Fruit fly (Drosophila melanogaster): ENCODE results near the gene PGRP-LB.

PGRP-LB gene

dm6 chr3R:11435537-11436234, 24.7 kb downstream of the PGRP-LB start, which contains the start of the genes Exd2 and CG5281 (continued):
- TF ChIP-seq CG8290 (GFP tag; optimal IDR thresholded peaks at IDR 0.05) (no peak), CG8290 (tag; optimal IDR thresholded peaks at IDR 0.05) (peak in 1 of 2 experiments; percentile 20), Abd-B (GFP tag; optimal IDR thresholded peaks at IDR 0.05) (peak; percentile 53), schlank (tag; optimal IDR thresholded peaks at IDR 0.05) (no peak), CG16815 (GFP tag; optimal IDR thresholded peaks at IDR 0.05) (no peak), CG12942 (GFP tag; optimal IDR thresholded peaks at IDR 0.05) (peak; percentile 20), CG9727 (GFP tag; optimal IDR thresholded peaks at IDR 0.05) (peak; percentile 49), vfl (GFP tag; optimal IDR thresholded peaks at IDR 0.05) (peak; percentile 41), CG11247 (GFP tag; IDR thresholded peaks at IDR 0.05) (no peak), seq (GFP tag; IDR thresholded peaks at IDR 0.05) (no peak), CG4730 (GFP tag; IDR thresholded peaks at IDR 0.05) (no peak), CG4404 (GFP tag; IDR thresholded peaks at IDR 0.05) (no peak), HmgD (GFP tag; optimal IDR thresholded peaks at IDR 0.05) (no peak), CG1792 (GFP tag; optimal IDR thresholded peaks at IDR 0.05) (no peak), Camta (GFP tag; optimal IDR thresholded peaks at IDR 0.05) (peak; percentile 39), pita (GFP tag; optimal IDR thresholded peaks at IDR 0.05) (no peak), cg (GFP tag; optimal IDR thresholded peaks at IDR 0.05) (no peak), Dad (GFP tag; optimal IDR thresholded peaks at IDR 0.05) (peak; percentile 47), psq (GFP tag; optimal IDR thresholded peaks at IDR 0.05) (no peak), Usf (GFP tag; optimal IDR thresholded peaks at IDR 0.05) (no peak), Dip2 (GFP tag; IDR thresholded peaks at IDR 0.05) (no peak), Sox102F (GFP tag; optimal IDR thresholded peaks at IDR 0.05) (peak; percentile 70), CG16863 (GFP tag; optimal IDR thresholded peaks at IDR 0.05) (peak; percentile 53), CG12155 (GFP tag; optimal IDR thresholded peaks at IDR 0.05) (peak; percentile 55), amos (GFP tag; IDR thresholded peaks at IDR 0.05; ENCODE audit: partially characterized antibody) (peak; percentile 34; the same call in 1 of the 2 replicates), H15 (GFP tag; IDR thresholded peaks at IDR 0.05) (no peak), Mad (GFP tag; optimal IDR thresholded peaks at IDR 0.05) (peak; percentile 7), CG11723 (GFP tag; optimal IDR thresholded peaks at IDR 0.05) (no peak), Sox100B (GFP tag; optimal IDR thresholded peaks at IDR 0.05) (no peak), CTCF (GFP tag; optimal IDR thresholded peaks at IDR 0.05) (peak; percentile 13), Scr (GFP tag; IDR thresholded peaks at IDR 0.05; ENCODE audit: partially characterized antibody) (peak; percentile 48; the same call in 1 of the 2 replicates), Sry-δ (GFP tag; optimal IDR thresholded peaks at IDR 0.05) (peak; percentile 65), CG6791 (GFP tag; IDR thresholded peaks at IDR 0.05; ENCODE audit: partially characterized antibody) (no peak), GATAe (GFP tag; conservative IDR thresholded peaks at IDR 0.05) (no peak), CG10267 (tag; optimal IDR thresholded peaks at IDR 0.05) (peak; percentile 64), Hey (tag; optimal IDR thresholded peaks at IDR 0.05) (peak; percentile 21), CG2875 (GFP tag; optimal IDR thresholded peaks at IDR 0.05) (no peak), Stat92E (GFP tag; optimal IDR thresholded peaks at IDR 0.05) (no peak), trh (GFP tag; optimal IDR thresholded peaks at IDR 0.05) (no peak), CG12659 (GFP tag; optimal IDR thresholded peaks at IDR 0.05) (peak; percentile 75), exex (tag; optimal IDR thresholded peaks at IDR 0.05) (no peak), Max (GFP tag; optimal IDR thresholded peaks at IDR 0.05) (peak; percentile 56), Gsc (GFP tag; IDR thresholded peaks at IDR 0.05) (no peak), cad (GFP tag; optimal IDR thresholded peaks at IDR 0.05) (no peak), CG12236 (GFP tag; optimal IDR thresholded peaks at IDR 0.05) (peak; percentile 43), gem (tag; optimal IDR thresholded peaks at IDR 0.05) (no peak), dysf (GFP tag; IDR thresholded peaks at IDR 0.05) (peak; percentile 38; the same call in 1 of the 3 replicates), zf30C (GFP tag; optimal IDR thresholded peaks at IDR 0.05) (no peak), phol (tag; optimal IDR thresholded peaks at IDR 0.05) (peak; percentile 76), bigmax (GFP tag; optimal IDR thresholded peaks at IDR 0.05) (no peak), gcm2 (GFP tag; optimal IDR thresholded peaks at IDR 0.05) (no peak)
